Worm (Caenorhabditis elegans) whole organism, L4/young adult: ENCODE data around the gene pgp-4.

ENCODE experiments used
- W03F9.2 ChIP-seq: fragments of 150-350 bp; optimal IDR thresholded peaks from 2 replicates; lab custom pipeline; 2014; ENCODE audit warnings: missing biosample characterization, missing genetic modification characterization
- dao-5 ChIP-seq: sonication (generic microtip); optimal IDR thresholded peaks from 2 replicates; lab custom pipeline; 2016; ENCODE audit warnings: missing genotype, missing genetic modification characterization, moderate library complexity, missing compliant biosample characterization
- him-1 ChIP-seq: sonication (generic microtip); optimal IDR thresholded peaks from 2 replicates; lab custom pipeline; 2016; ENCODE audit warnings: missing genotype, missing genetic modification reagents, missing genetic modification characterization, missing compliant biosample characterization

DNA sequence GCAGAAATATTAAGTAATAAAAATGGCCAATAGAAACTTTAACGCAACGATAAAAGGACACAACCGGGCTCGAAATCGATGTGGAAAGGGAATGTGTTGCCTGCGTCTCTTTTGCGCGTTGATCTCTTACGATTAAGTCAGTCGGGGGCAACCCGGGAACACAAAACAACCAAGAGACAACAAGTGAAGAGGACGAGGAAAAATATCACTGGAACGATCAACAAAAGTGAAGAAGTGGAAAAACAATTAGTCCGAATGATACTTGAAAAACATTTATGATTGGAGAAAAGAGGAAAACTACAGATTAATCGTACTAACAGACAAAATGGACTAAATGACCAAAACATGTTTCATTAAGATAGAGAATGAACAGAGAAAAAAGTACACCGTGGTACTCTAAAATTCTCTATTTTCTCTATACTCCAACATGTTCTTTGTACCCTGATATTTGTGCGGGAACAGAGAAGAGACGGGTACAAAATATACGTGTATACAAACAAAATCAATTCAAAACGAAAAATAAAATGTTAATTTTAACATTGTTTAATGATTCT lies 47.3 kb upstream of the pgp-4 start, which contains the start of gene F08G12.5:
- TF ChIP-seq him-1 (tag; lab: Kevin White, UChicago) (no peak), dao-5 (tag; lab: Kevin White, UChicago) (no peak), W03F9.2 (tag; lab: Kevin White, UChicago) (no peak)
